Fruit fly (Drosophila melanogaster): ENCODE measurements around the gene CG14322.

The CG14322 gene

dm6 chr3R:17647444-17647843, at the start of gene CG14322:
TSS of gene CG14322 (plus strand) at chr3R:17647679.
- TF ChIP-seq psq (GFP tag; optimal IDR thresholded peaks at IDR 0.05) (no peak), Hr83 (GFP tag; optimal IDR thresholded peaks at IDR 0.05; ENCODE audit: poor library complexity, severe bottlenecking) (peak; percentile 5), foxo (GFP tag; optimal IDR thresholded peaks at IDR 0.05) (peak in 1 of 2 experiments; percentile 38), brk (GFP tag; optimal IDR thresholded peaks at IDR 0.05) (no peak), h (GFP tag; optimal IDR thresholded peaks at IDR 0.05) (no peak), Dfd (GFP tag; optimal IDR thresholded peaks at IDR 0.05) (no peak), woc (GFP tag; optimal IDR thresholded peaks at IDR 0.05) (peak; percentile 13), CG9705 (GFP tag; optimal IDR thresholded peaks at IDR 0.05) (no peak), CrebA (GFP tag; optimal IDR thresholded peaks at IDR 0.05; ENCODE audit: borderline replicate concordance) (no peak), Hnf4 (GFP tag; optimal IDR thresholded peaks at IDR 0.05) (peak; percentile 29), HLH106 (tag; optimal IDR thresholded peaks at IDR 0.05) (no peak), ey (GFP tag; optimal IDR thresholded peaks at IDR 0.05) (no peak), dmrt93B (GFP tag; optimal IDR thresholded peaks at IDR 0.05) (no peak), tai (GFP tag; optimal IDR thresholded peaks at IDR 0.05) (peak; percentile 23), fru (GFP tag; optimal IDR thresholded peaks at IDR 0.05) (no peak), Vsx2 (GFP tag; optimal IDR thresholded peaks at IDR 0.05; ENCODE audit: partially characterized antibody) (peak; percentile 4), jim (GFP tag; optimal IDR thresholded peaks at IDR 0.05) (no peak), CG32264 (GFP tag; optimal IDR thresholded peaks at IDR 0.05) (no peak), dsf (GFP tag; optimal IDR thresholded peaks at IDR 0.05; ENCODE audit: borderline replicate concordance) (no peak), Rel (GFP tag; optimal IDR thresholded peaks at IDR 0.05) (no peak), Rel (tag; optimal IDR thresholded peaks at IDR 0.05) (no peak)

DNA sequence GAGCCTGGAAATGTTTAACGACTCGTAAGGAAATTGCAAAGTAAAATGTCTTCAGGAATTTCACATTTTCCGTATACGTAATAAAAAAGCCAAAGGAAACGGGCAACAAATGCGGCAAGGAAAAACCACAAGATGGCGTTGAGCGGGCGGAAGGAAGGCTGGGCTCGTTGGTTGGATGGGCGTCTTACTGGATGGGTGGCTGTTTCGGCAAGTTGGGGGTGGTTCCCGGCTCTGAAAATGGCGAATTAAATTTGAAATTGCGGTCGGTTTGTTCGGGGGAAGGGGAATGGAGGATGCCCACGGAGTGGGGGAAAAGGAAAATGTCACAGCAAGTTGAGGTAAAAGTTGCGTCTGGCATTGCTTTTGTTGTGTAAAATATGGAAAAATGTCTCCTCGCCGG, 47.8 kb upstream of the CG14322 start:
- TF ChIP-seq GATAd (GFP tag; optimal IDR thresholded peaks at IDR 0.05) (no peak), woc (GFP tag; optimal IDR thresholded peaks at IDR 0.05) (no peak), rgr (GFP tag; optimal IDR thresholded peaks at IDR 0.05) (no peak), OdsH (GFP tag; optimal IDR thresholded peaks at IDR 0.05) (no peak), HLH106 (tag; optimal IDR thresholded peaks at IDR 0.05) (no peak), sage (GFP tag; optimal IDR thresholded peaks at IDR 0.05) (no peak), N (GFP tag; optimal IDR thresholded peaks at IDR 0.05) (no peak), usp (GFP tag; optimal IDR thresholded peaks at IDR 0.05) (no peak), Hnf4 (GFP tag; optimal IDR thresholded peaks at IDR 0.05) (no peak), Sp1 (GFP tag; optimal IDR thresholded peaks at IDR 0.05) (no peak), ey (GFP tag; optimal IDR thresholded peaks at IDR 0.05) (no peak), Hr83 (GFP tag; optimal IDR thresholded peaks at IDR 0.05; ENCODE audit: poor library complexity, severe bottlenecking) (no peak), brk (GFP tag; optimal IDR thresholded peaks at IDR 0.05) (no peak), pan (optimal IDR thresholded peaks at IDR 0.05) (no peak), Mio (GFP tag; optimal IDR thresholded peaks at IDR 0.05) (no peak), Rel (GFP tag; optimal IDR thresholded peaks at IDR 0.05) (no peak), Rel (tag; optimal IDR thresholded peaks at IDR 0.05) (no peak), psq (GFP tag; optimal IDR thresholded peaks at IDR 0.05) (no peak)

DNA sequence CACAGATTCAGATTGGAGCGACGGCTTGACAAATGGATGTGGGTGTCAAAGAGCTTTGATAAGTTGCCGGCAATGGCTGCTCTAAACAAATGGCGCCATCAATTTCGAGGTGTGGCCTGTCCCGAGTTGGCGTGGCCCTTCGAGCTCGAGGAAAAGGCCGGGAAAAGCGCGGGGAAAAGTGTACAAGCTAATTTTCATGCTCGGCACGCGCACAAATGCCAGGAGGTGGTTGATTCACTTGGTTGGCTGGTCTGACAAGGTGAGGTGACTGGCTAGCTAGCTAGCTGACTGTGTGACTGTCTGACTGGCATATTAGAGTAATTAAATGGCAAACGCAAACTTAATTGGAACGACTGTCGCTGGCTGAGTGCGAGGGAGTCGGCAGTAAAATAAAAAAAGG, 45.6 kb upstream of the CG14322 start:
- peak; percentile 57 for TF ChIP-seq Vsx2 (GFP tag; optimal IDR thresholded peaks at IDR 0.05; ENCODE audit: partially characterized antibody)
- TF ChIP-seq psq (GFP tag; optimal IDR thresholded peaks at IDR 0.05) = no peak
- TF ChIP-seq pan (optimal IDR thresholded peaks at IDR 0.05) = no peak
- no peak for TF ChIP-seq HLH106 (tag; optimal IDR thresholded peaks at IDR 0.05)

dm6 chr3R:17602974-17603373, 44.5 kb upstream of the CG14322 start:
- no peak for TF ChIP-seq CG32264 (GFP tag; optimal IDR thresholded peaks at IDR 0.05)

dm6 chr3R:17603717-17604116, 43.8 kb upstream of the CG14322 start:
- TF ChIP-seq Vsx2 (GFP tag; optimal IDR thresholded peaks at IDR 0.05; ENCODE audit: partially characterized antibody) (peak; percentile 80), dsf (GFP tag; optimal IDR thresholded peaks at IDR 0.05; ENCODE audit: borderline replicate concordance) (no peak), Hnf4 (GFP tag; optimal IDR thresholded peaks at IDR 0.05) (no peak), pan (optimal IDR thresholded peaks at IDR 0.05) (no peak), CG9705 (GFP tag; optimal IDR thresholded peaks at IDR 0.05) (no peak), jim (GFP tag; optimal IDR thresholded peaks at IDR 0.05) (no peak), Hr83 (GFP tag; optimal IDR thresholded peaks at IDR 0.05; ENCODE audit: poor library complexity, severe bottlenecking) (no peak), dl (GFP tag; optimal IDR thresholded peaks at IDR 0.05; ENCODE audit: insufficient read depth in 1 of 2, partially characterized antibody in 2 of 2) (no peak)
